Fruit fly (Drosophila melanogaster): Measurements from ENCODE around the gene 5PtaseI.

Gene 5PtaseI

DNA sequence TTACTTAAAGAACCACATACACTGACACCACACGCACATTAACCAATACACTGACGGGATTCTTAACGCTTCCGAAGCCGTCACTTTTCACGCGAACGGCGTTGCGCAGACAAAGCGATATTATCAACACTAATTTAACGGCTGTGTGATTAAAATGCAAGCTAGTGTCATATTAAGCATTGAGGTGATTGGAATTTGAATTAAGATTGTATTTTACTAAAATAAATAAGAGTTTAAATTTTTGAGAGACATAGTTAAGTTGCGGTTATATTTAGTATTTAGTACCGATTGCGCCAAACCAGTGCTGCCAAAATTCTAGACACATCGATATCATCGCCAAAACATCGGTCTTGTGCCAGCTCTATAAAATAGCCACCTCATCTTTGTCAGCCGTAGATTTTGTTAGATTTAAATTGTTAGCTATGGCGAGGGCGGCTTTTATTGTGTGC, 5.9 kb downstream of the 5PtaseI start, which contains the start of the genes Ythdf and bai (continued):
- TF ChIP-seq cg (GFP tag; optimal IDR thresholded peaks at IDR 0.05) (peak; percentile 96), sima (GFP tag; optimal IDR thresholded peaks at IDR 0.05) (no peak), CG12659 (GFP tag; optimal IDR thresholded peaks at IDR 0.05) (peak; percentile 75), unc-4 (GFP tag; IDR thresholded peaks at IDR 0.05; ENCODE audit: partially characterized antibody) (peak; percentile 92), usp (GFP tag; optimal IDR thresholded peaks at IDR 0.05) (no peak), CG8478 (optimal IDR thresholded peaks at IDR 0.05) (peak; percentile 40), cato (GFP tag; optimal IDR thresholded peaks at IDR 0.05; ENCODE audit: borderline replicate concordance) (no peak), CG10147 (GFP tag; optimal IDR thresholded peaks at IDR 0.05) (no peak), CG32532 (GFP tag; IDR thresholded peaks at IDR 0.05) (peak; percentile 48; the same call in 1 of the 2 replicates), kni (GFP tag; optimal IDR thresholded peaks at IDR 0.05) (no peak), CG3847 (GFP tag; IDR thresholded peaks at IDR 0.05) (peak; percentile 50; the same call in 1 of the 2 replicates), tup (GFP tag; optimal IDR thresholded peaks at IDR 0.05) (peak; percentile 13), Chrac-16 (GFP tag; optimal IDR thresholded peaks at IDR 0.05) (peak; percentile 25), Eip74EF (GFP tag; optimal IDR thresholded peaks at IDR 0.05) (no peak), CHES-1-like (GFP tag; optimal IDR thresholded peaks at IDR 0.05) (peak; percentile 61), CG12299 (tag; optimal IDR thresholded peaks at IDR 0.05) (no peak), lola (GFP tag; optimal IDR thresholded peaks at IDR 0.05) (peak in 1 of 3 experiments; percentile 27), wor (GFP tag; IDR thresholded peaks at IDR 0.05) (no peak), CG2678 (tag; optimal IDR thresholded peaks at IDR 0.05) (no peak), Fer1 (GFP tag; optimal IDR thresholded peaks at IDR 0.05) (peak; percentile 14), CG10654 (GFP tag; optimal IDR thresholded peaks at IDR 0.05) (peak; percentile 18), sob (GFP tag; IDR thresholded peaks at IDR 0.05) (peak; percentile 56), vfl (GFP tag; optimal IDR thresholded peaks at IDR 0.05) (peak; percentile 15), Ets97D (GFP tag; optimal IDR thresholded peaks at IDR 0.05) (peak; percentile 67), hkb (optimal IDR thresholded peaks at IDR 0.05) (peak; percentile 83), hkb (GFP tag; IDR thresholded peaks at IDR 0.05) (no peak), CG13624 (GFP tag; optimal IDR thresholded peaks at IDR 0.05) (peak; percentile 65), CG4854 (GFP tag; optimal IDR thresholded peaks at IDR 0.05) (peak; percentile 4), ERR (GFP tag; optimal IDR thresholded peaks at IDR 0.05) (peak; percentile 13), az2 (GFP tag; optimal IDR thresholded peaks at IDR 0.05) (peak; percentile 15), caup (GFP tag; optimal IDR thresholded peaks at IDR 0.05; ENCODE audit: severe bottlenecking) (no peak), CG17361 (GFP tag; IDR thresholded peaks at IDR 0.05) (no peak; the same call in 2 of the 3 replicates), CG6791 (GFP tag; IDR thresholded peaks at IDR 0.05; ENCODE audit: partially characterized antibody) (peak; percentile 82), amos (GFP tag; IDR thresholded peaks at IDR 0.05; ENCODE audit: partially characterized antibody) (peak; percentile 86), chn (GFP tag; optimal IDR thresholded peaks at IDR 0.05) (peak; percentile 47), CG12219 (GFP tag; optimal IDR thresholded peaks at IDR 0.05) (no peak), CG4617 (GFP tag; optimal IDR thresholded peaks at IDR 0.05; ENCODE audit: borderline replicate concordance) (peak; percentile 78), ems (GFP tag; optimal IDR thresholded peaks at IDR 0.05) (peak; percentile 15), ato (GFP tag; IDR thresholded peaks at IDR 0.05; ENCODE audit: partially characterized antibody) (peak; percentile 47; the same call in 1 of the 2 replicates), trem (tag; optimal IDR thresholded peaks at IDR 0.05) (peak; percentile 76), sug (tag; optimal IDR thresholded peaks at IDR 0.05) (no peak), Mrtf (GFP tag; IDR thresholded peaks at IDR 0.05) (no peak), da (GFP tag; optimal IDR thresholded peaks at IDR 0.05) (no peak), maf-S (GFP tag; optimal IDR thresholded peaks at IDR 0.05) (peak; percentile 43), CG5245 (GFP tag; optimal IDR thresholded peaks at IDR 0.05) (no peak), CG6813 (GFP tag; optimal IDR thresholded peaks at IDR 0.05) (no peak), Taf1 (GFP tag; IDR thresholded peaks at IDR 0.05) (no peak), CG7928 (GFP tag; optimal IDR thresholded peaks at IDR 0.05) (peak; percentile 94), ac (GFP tag; optimal IDR thresholded peaks at IDR 0.05) (no peak), Bdp1 (GFP tag; optimal IDR thresholded peaks at IDR 0.05) (peak; percentile 11)
